Worm (Caenorhabditis elegans): Measurements from ENCODE around the gene his-73.

The his-73 gene

ce11 chrII:13230489-13231196, 47.1 kb downstream of the his-73 start:
- TF ChIP-seq hlh-8 (tag; optimal IDR thresholded peaks at IDR 0.05), result no peak
